Worm (Caenorhabditis elegans): Measurements from ENCODE around the gene C07C7.3.
A peak's percentile ranks its signal among the peaks of the same experiment; 100 is the strongest.

C07C7.3 gene

ce11 chrIV:9196023-9196636 lies 30.3 kb downstream of the C07C7.3 start:
- peak in 1 of 2 experiments; percentile 66 for TF ChIP-seq lsy-2 (tag; optimal IDR thresholded peaks at IDR 0.05)

ce11 chrIV:9196755-9197154 lies 30.9 kb downstream of the C07C7.3 start:
- TF ChIP-seq crh-2 (tag; optimal IDR thresholded peaks at IDR 0.05) (peak; percentile 52), ZK546.5 (tag; optimal IDR thresholded peaks at IDR 0.05) (no peak), fos-1 (tag; optimal IDR thresholded peaks at IDR 0.05) (peak; percentile 72), nhr-23 (tag; optimal IDR thresholded peaks at IDR 0.05) (no peak), nhr-12 (tag; optimal IDR thresholded peaks at IDR 0.05) (no peak), lin-11 (tag; optimal IDR thresholded peaks at IDR 0.05) (peak; percentile 32), mab-5 (tag; optimal IDR thresholded peaks at IDR 0.05) (peak; percentile 19), F13H6.1 (tag; optimal IDR thresholded peaks at IDR 0.05) (peak; percentile 90), aly-2 (tag; optimal IDR thresholded peaks at IDR 0.05) (no peak), lsy-2 (tag; optimal IDR thresholded peaks at IDR 0.05) (peak in 1 of 2 experiments; percentile 43), snpc-4 (tag; optimal IDR thresholded peaks at IDR 0.05) (peak; percentile 56), C34F6.9 (tag; optimal IDR thresholded peaks at IDR 0.05) (peak; percentile 73), unc-62 (GFP tag; optimal IDR thresholded peaks at IDR 0.05) (no peak), nhr-77 (tag; optimal IDR thresholded peaks at IDR 0.05) (no peak), unc-55 (GFP tag; optimal IDR thresholded peaks at IDR 0.05) (peak; percentile 82), skn-1 (tag; optimal IDR thresholded peaks at IDR 0.05) (no peak), sma-9 (GFP tag; optimal IDR thresholded peaks at IDR 0.05) (peak; percentile 92), sma-9 (tag; optimal IDR thresholded peaks at IDR 0.05) (no peak), ceh-82 (tag; optimal IDR thresholded peaks at IDR 0.05) (peak; percentile 77), dmd-4 (tag; optimal IDR thresholded peaks at IDR 0.05) (no peak), ztf-1 (GFP tag; conservative IDR thresholded peaks at IDR 0.05) (no peak), mdl-1 (tag; optimal IDR thresholded peaks at IDR 0.05) (peak; percentile 48 to 54), ztf-11 (tag; optimal IDR thresholded peaks at IDR 0.05) (no peak), zag-1 (tag; optimal IDR thresholded peaks at IDR 0.05) (peak; percentile 82), peb-1 (tag; optimal IDR thresholded peaks at IDR 0.05) (no peak), nhr-6 (tag; optimal IDR thresholded peaks at IDR 0.05) (peak; percentile 19), R02D3.7 (tag; optimal IDR thresholded peaks at IDR 0.05) (no peak), blmp-1 (tag; optimal IDR thresholded peaks at IDR 0.05; ENCODE audit: insufficient read depth) (peak; percentile 27), lin-13 (GFP tag; optimal IDR thresholded peaks at IDR 0.05) (peak; percentile 10), sem-4 (tag; optimal IDR thresholded peaks at IDR 0.05) (peak; percentile 21), nhr-129 (tag; optimal IDR thresholded peaks at IDR 0.05) (peak; percentile 90), Y55F3AM.14 (GFP tag; optimal IDR thresholded peaks at IDR 0.05) (peak; percentile 15), egl-27 (tag; optimal IDR thresholded peaks at IDR 0.05) (peak; percentile 57), nhr-25 (tag; optimal IDR thresholded peaks at IDR 0.05) (no peak)

- TF ChIP-seq sma-9 (GFP tag; optimal IDR thresholded peaks at IDR 0.05) (peak; percentile 59), sma-9 (tag; optimal IDR thresholded peaks at IDR 0.05) (no peak), sma-3 (GFP tag; optimal IDR thresholded peaks at IDR 0.05) (peak; percentile 94), Y55F3AM.14 (GFP tag; optimal IDR thresholded peaks at IDR 0.05) (peak; percentile 47), elt-3 (tag; optimal IDR thresholded peaks at IDR 0.05) (no peak), nhr-10 (tag; optimal IDR thresholded peaks at IDR 0.05) (peak; percentile 1), aly-2 (tag; optimal IDR thresholded peaks at IDR 0.05) (no peak), blmp-1 (tag; optimal IDR thresholded peaks at IDR 0.05; ENCODE audit: insufficient read depth) (peak; percentile 48), elt-1 (tag; optimal IDR thresholded peaks at IDR 0.05) (no peak), dmd-4 (tag; optimal IDR thresholded peaks at IDR 0.05) (no peak), gmeb-1 (tag; optimal IDR thresholded peaks at IDR 0.05) (peak; percentile 78), egl-27 (tag; optimal IDR thresholded peaks at IDR 0.05) (peak; percentile 35), nhr-77 (tag; optimal IDR thresholded peaks at IDR 0.05) (no peak), lin-39 (tag; optimal IDR thresholded peaks at IDR 0.05) (no peak), unc-62 (GFP tag; optimal IDR thresholded peaks at IDR 0.05) (no peak), R02D3.7 (tag; optimal IDR thresholded peaks at IDR 0.05) (no peak), nhr-237 (tag; optimal IDR thresholded peaks at IDR 0.05) (no peak), peb-1 (tag; optimal IDR thresholded peaks at IDR 0.05) (no peak), mab-5 (tag; optimal IDR thresholded peaks at IDR 0.05) (no peak), mdl-1 (tag; optimal IDR thresholded peaks at IDR 0.05) (peak in 1 of 2 experiments; percentile 50), ztf-4 (tag; optimal IDR thresholded peaks at IDR 0.05) (peak; percentile 64), lsy-2 (tag; optimal IDR thresholded peaks at IDR 0.05) (peak in 1 of 2 experiments; percentile 59), nhr-12 (tag; optimal IDR thresholded peaks at IDR 0.05) (no peak), ama-1 (optimal IDR thresholded peaks at IDR 0.05) (peak; percentile 50), sem-4 (tag; optimal IDR thresholded peaks at IDR 0.05) (no peak), C34F6.9 (tag; optimal IDR thresholded peaks at IDR 0.05) (no peak), snpc-4 (tag; optimal IDR thresholded peaks at IDR 0.05) (no peak), lin-11 (tag; optimal IDR thresholded peaks at IDR 0.05) (no peak), nhr-129 (tag; optimal IDR thresholded peaks at IDR 0.05) (peak; percentile 88), ceh-82 (tag; optimal IDR thresholded peaks at IDR 0.05) (no peak), nhr-11 (tag; optimal IDR thresholded peaks at IDR 0.05) (no peak), F13H6.1 (tag; optimal IDR thresholded peaks at IDR 0.05) (peak; percentile 54), ceh-16 (tag; optimal IDR thresholded peaks at IDR 0.05) (no peak), unc-55 (GFP tag; optimal IDR thresholded peaks at IDR 0.05) (no peak), zag-1 (tag; optimal IDR thresholded peaks at IDR 0.05) (no peak), lin-13 (GFP tag; optimal IDR thresholded peaks at IDR 0.05) (no peak), ZK546.5 (tag; optimal IDR thresholded peaks at IDR 0.05) (no peak), ztf-11 (tag; optimal IDR thresholded peaks at IDR 0.05) (no peak), mbf-1 (tag; optimal IDR thresholded peaks at IDR 0.05) (no peak), nhr-23 (tag; optimal IDR thresholded peaks at IDR 0.05) (no peak)
Observed at ce11 chrIV:9198136-9198535, 32.3 kb downstream of the C07C7.3 start.
